In genomic region chrX:21045448-21045941, dm6 we compare ENCODE assay signal across 4 fruit fly cellular contexts.
TF ChIP-seq lines count a peak whose summit lies in the region.

No protein-coding gene starts in this region.

- TF ChIP-seq CTCF in whole organism, embryonic (GFP tag; optimal IDR thresholded peaks at IDR 0.05; lab: Kevin White, UChicago): no peak

TF ChIP-seq in whole organism, adult, 20 proteins besides CTCF, POLR2A, EP300 and RAD21:
- no peak for TF ChIP-seq CG5204 (GFP tag; optimal IDR thresholded peaks at IDR 0.05; lab: Kevin White, UChicago)
- TF ChIP-seq CG7101 (tag; optimal IDR thresholded peaks at IDR 0.05; lab: Kevin White, UChicago): no peak
- TF ChIP-seq kay (GFP tag; lab: Kevin White, UChicago; ENCODE audit: borderline replicate concordance): no peak
- TF ChIP-seq Crg-1 (GFP tag; optimal IDR thresholded peaks at IDR 0.05; lab: Kevin White, UChicago): no peak
- TF ChIP-seq CG14711 (tag; optimal IDR thresholded peaks at IDR 0.05; lab: Kevin White, UChicago): peak; percentile 26
- no peak for TF ChIP-seq CG1620 (GFP tag; optimal IDR thresholded peaks at IDR 0.05; lab: Kevin White, UChicago)
- no peak for TF ChIP-seq pad (GFP tag; optimal IDR thresholded peaks at IDR 0.05; lab: Kevin White, UChicago)
- TF ChIP-seq CG11617 (GFP tag; optimal IDR thresholded peaks at IDR 0.05; lab: Kevin White, UChicago): no peak
TF ChIP-seq in whole organism, adult: peak in this region for 1.

TF ChIP-seq in whole organism, embryonic, 481 proteins besides CTCF, POLR2A, EP300 and RAD21 (continues in another document):
- TF ChIP-seq pb (GFP tag; optimal IDR thresholded peaks at IDR 0.05; lab: Kevin White, UChicago) (no peak), BtbVII (GFP tag; optimal IDR thresholded peaks at IDR 0.05; lab: Kevin White, UChicago) (no peak), Bteb2 (GFP tag; optimal IDR thresholded peaks at IDR 0.05; lab: Kevin White, UChicago) (no peak), hkb (optimal IDR thresholded peaks at IDR 0.05; lab: Kevin White, UChicago) (no peak), hkb (GFP tag; IDR thresholded peaks at IDR 0.05; lab: Robert Waterston, UW) (no peak), Neu2 (GFP tag; optimal IDR thresholded peaks at IDR 0.05; lab: Kevin White, UChicago; ENCODE audit: borderline replicate concordance) (no peak), CG1603 (tag; optimal IDR thresholded peaks at IDR 0.05; lab: Kevin White, UChicago) (no peak), CG9797 (GFP tag; optimal IDR thresholded peaks at IDR 0.05; lab: Kevin White, UChicago) (no peak), CG7928 (GFP tag; optimal IDR thresholded peaks at IDR 0.05; lab: Kevin White, UChicago) (no peak), emc (GFP tag; optimal IDR thresholded peaks at IDR 0.05; lab: Kevin White, UChicago) (no peak), CG3407 (GFP tag; optimal IDR thresholded peaks at IDR 0.05; lab: Kevin White, UChicago) (no peak), ems (GFP tag; optimal IDR thresholded peaks at IDR 0.05; lab: Kevin White, UChicago) (no peak), pum (GFP tag; optimal IDR thresholded peaks at IDR 0.05; lab: Kevin White, UChicago) (no peak), BEAF-32 (GFP tag; optimal IDR thresholded peaks at IDR 0.05; lab: Kevin White, UChicago) (no peak), bsh (GFP tag; optimal IDR thresholded peaks at IDR 0.05; lab: Kevin White, UChicago) (peak; percentile 46 to 72), tup (GFP tag; optimal IDR thresholded peaks at IDR 0.05; lab: Kevin White, UChicago) (no peak), CG32767 (GFP tag; IDR thresholded peaks at IDR 0.05; lab: Robert Waterston, UW) (no peak), Blimp-1 (GFP tag; optimal IDR thresholded peaks at IDR 0.05; lab: Kevin White, UChicago) (peak; percentile 71), tin (GFP tag; optimal IDR thresholded peaks at IDR 0.05; lab: Kevin White, UChicago) (no peak), dysf (GFP tag; IDR thresholded peaks at IDR 0.05; lab: Robert Waterston, UW) (no peak; the same call in 2 of the 3 replicates), pros (GFP tag; optimal IDR thresholded peaks at IDR 0.05; lab: Kevin White, UChicago) (no peak), eyg (GFP tag; optimal IDR thresholded peaks at IDR 0.05; lab: Kevin White, UChicago) (no peak), NfI (GFP tag; optimal IDR thresholded peaks at IDR 0.05; lab: Kevin White, UChicago) (no peak), CG34376 (GFP tag; optimal IDR thresholded peaks at IDR 0.05; lab: Kevin White, UChicago) (no peak), CG2199 (GFP tag; IDR thresholded peaks at IDR 0.05; lab: Robert Waterston, UW) (no peak), CG9876 (GFP tag; optimal IDR thresholded peaks at IDR 0.05; lab: Kevin White, UChicago) (no peak), CG1602 (GFP tag; optimal IDR thresholded peaks at IDR 0.05; lab: Kevin White, UChicago) (no peak), CG7987 (GFP tag; optimal IDR thresholded peaks at IDR 0.05; lab: Kevin White, UChicago) (peak; percentile 35), CG4707 (GFP tag; optimal IDR thresholded peaks at IDR 0.05; lab: Kevin White, UChicago) (no peak)

TF ChIP-seq in whole organism, prepupa, 60 proteins besides CTCF, POLR2A, EP300 and RAD21 (continues in another document):
- no peak for TF ChIP-seq CG32006 (GFP tag; optimal IDR thresholded peaks at IDR 0.05; lab: Kevin White, UChicago)
- TF ChIP-seq CG4318 (GFP tag; optimal IDR thresholded peaks at IDR 0.05; lab: Kevin White, UChicago): no peak
- TF ChIP-seq CG6808 (GFP tag; optimal IDR thresholded peaks at IDR 0.05; lab: Kevin White, UChicago): peak; percentile 53
- TF ChIP-seq Smox (GFP tag; optimal IDR thresholded peaks at IDR 0.05; lab: Kevin White, UChicago): no peak
- no peak for TF ChIP-seq Hr38 (GFP tag; optimal IDR thresholded peaks at IDR 0.05; lab: Kevin White, UChicago)
- no peak for TF ChIP-seq CG3919 (GFP tag; optimal IDR thresholded peaks at IDR 0.05; lab: Kevin White, UChicago)
- no peak for TF ChIP-seq CG6854 (GFP tag; optimal IDR thresholded peaks at IDR 0.05; lab: Kevin White, UChicago)
- no peak for TF ChIP-seq Sox14 (GFP tag; optimal IDR thresholded peaks at IDR 0.05; lab: Kevin White, UChicago)
- TF ChIP-seq Hr39 (GFP tag; optimal IDR thresholded peaks at IDR 0.05; lab: Kevin White, UChicago): no peak
- peak; percentile 45 for TF ChIP-seq dsx (GFP tag; optimal IDR thresholded peaks at IDR 0.05; lab: Kevin White, UChicago; ENCODE audit: poor library complexity, severe bottlenecking)
- TF ChIP-seq CG11902 (GFP tag; optimal IDR thresholded peaks at IDR 0.05; lab: Kevin White, UChicago): no peak
- peak; percentile 65 for TF ChIP-seq CG16779 (tag; optimal IDR thresholded peaks at IDR 0.05; lab: Kevin White, UChicago)
- peak; percentile 20 for TF ChIP-seq CG9139 (GFP tag; optimal IDR thresholded peaks at IDR 0.05; lab: Kevin White, UChicago)
- no peak for TF ChIP-seq lz (GFP tag; optimal IDR thresholded peaks at IDR 0.05; lab: Kevin White, UChicago)
- TF ChIP-seq OdsH (GFP tag; optimal IDR thresholded peaks at IDR 0.05; lab: Kevin White, UChicago): no peak
- peak; percentile 66 for TF ChIP-seq CG8119 (GFP tag; IDR thresholded peaks at IDR 0.05; lab: Robert Waterston, UW)
- TF ChIP-seq CG34406 (GFP tag; optimal IDR thresholded peaks at IDR 0.05; lab: Kevin White, UChicago): no peak
- TF ChIP-seq ss (GFP tag; optimal IDR thresholded peaks at IDR 0.05; lab: Kevin White, UChicago): peak; percentile 48 to 66
- no peak for TF ChIP-seq spab (GFP tag; optimal IDR thresholded peaks at IDR 0.05; lab: Kevin White, UChicago)
- TF ChIP-seq topi (GFP tag; optimal IDR thresholded peaks at IDR 0.05; lab: Kevin White, UChicago): no peak
- no peak for TF ChIP-seq CG7368 (GFP tag; optimal IDR thresholded peaks at IDR 0.05; lab: Kevin White, UChicago)
- no peak for TF ChIP-seq CG8319 (GFP tag; optimal IDR thresholded peaks at IDR 0.05; lab: Kevin White, UChicago)
- TF ChIP-seq CG31627 (GFP tag; optimal IDR thresholded peaks at IDR 0.05; lab: Kevin White, UChicago): no peak
- no peak for TF ChIP-seq Blimp-1 (GFP tag; optimal IDR thresholded peaks at IDR 0.05; lab: Kevin White, UChicago)
- peak; percentile 65 for TF ChIP-seq CG6163 (GFP tag; IDR thresholded peaks at IDR 0.05; lab: Robert Waterston, UW)
- peak; percentile 71 for TF ChIP-seq eg (GFP tag; IDR thresholded peaks at IDR 0.05; lab: Robert Waterston, UW)
- no peak for TF ChIP-seq Sox102F (GFP tag; optimal IDR thresholded peaks at IDR 0.05; lab: Kevin White, UChicago)
- TF ChIP-seq CG6792 (GFP tag; optimal IDR thresholded peaks at IDR 0.05; lab: Kevin White, UChicago): no peak
- TF ChIP-seq Met (GFP tag; optimal IDR thresholded peaks at IDR 0.05; lab: Kevin White, UChicago): no peak
- TF ChIP-seq Eip78C (GFP tag; lab: Kevin White, UChicago): peak; percentile 47
- TF ChIP-seq salr (GFP tag; optimal IDR thresholded peaks at IDR 0.05; lab: Kevin White, UChicago): no peak
- TF ChIP-seq CG1621 (tag; optimal IDR thresholded peaks at IDR 0.05; lab: Kevin White, UChicago): no peak

TF ChIP-seq in whole organism, pupa, 21 proteins besides CTCF, POLR2A, EP300 and RAD21:
- TF ChIP-seq gl (tag; optimal IDR thresholded peaks at IDR 0.05; lab: Kevin White, UChicago) (peak; percentile 76), CG12605 (GFP tag; IDR thresholded peaks at IDR 0.05; lab: Robert Waterston, UW) (peak; percentile 86), CG14655 (GFP tag; optimal IDR thresholded peaks at IDR 0.05; lab: Kevin White, UChicago) (peak; percentile 66), EcR (GFP tag; optimal IDR thresholded peaks at IDR 0.05; lab: Kevin White, UChicago) (peak; percentile 46), CG4496 (GFP tag; IDR thresholded peaks at IDR 0.05; lab: Robert Waterston, UW) (peak; percentile 28; the same call in 1 of the 3 replicates), CG9948 (tag; optimal IDR thresholded peaks at IDR 0.05; lab: Kevin White, UChicago) (no peak), CG8301 (tag; optimal IDR thresholded peaks at IDR 0.05; lab: Kevin White, UChicago) (peak; percentile 64), CG15710 (tag; optimal IDR thresholded peaks at IDR 0.05; lab: Kevin White, UChicago) (peak; percentile 18), CG32121 (GFP tag; IDR thresholded peaks at IDR 0.05; lab: Robert Waterston, UW) (peak; percentile 41), Snoo (tag; optimal IDR thresholded peaks at IDR 0.05; lab: Kevin White, UChicago) (no peak), fd96Ca (GFP tag; IDR thresholded peaks at IDR 0.05; lab: Robert Waterston, UW) (peak; percentile 29; the same call in 1 of the 3 replicates), CG8159 (tag; optimal IDR thresholded peaks at IDR 0.05; lab: Kevin White, UChicago) (peak; percentile 56), CG17806 (tag; optimal IDR thresholded peaks at IDR 0.05; lab: Kevin White, UChicago) (peak; percentile 37), CG13204 (GFP tag; optimal IDR thresholded peaks at IDR 0.05; lab: Kevin White, UChicago) (peak; percentile 14), Pif1B (GFP tag; optimal IDR thresholded peaks at IDR 0.05; lab: Kevin White, UChicago) (peak; percentile 31), rn (GFP tag; IDR thresholded peaks at IDR 0.05; lab: Robert Waterston, UW) (no peak), CG34367 (tag; optimal IDR thresholded peaks at IDR 0.05; lab: Kevin White, UChicago) (peak; percentile 40), Ets98B (GFP tag; IDR thresholded peaks at IDR 0.05; lab: Robert Waterston, UW) (peak; percentile 68), D1 (tag; optimal IDR thresholded peaks at IDR 0.05; lab: Kevin White, UChicago) (peak; percentile 45), Pif1A (GFP tag; optimal IDR thresholded peaks at IDR 0.05; lab: Kevin White, UChicago) (peak; percentile 57), CG10348 (GFP tag; IDR thresholded peaks at IDR 0.05; lab: Robert Waterston, UW) (no peak)
TF ChIP-seq in whole organism, pupa: peak in this region for 17.
